Worm (Caenorhabditis elegans): ENCODE results near the gene M60.6.

The M60.6 gene

DNA sequence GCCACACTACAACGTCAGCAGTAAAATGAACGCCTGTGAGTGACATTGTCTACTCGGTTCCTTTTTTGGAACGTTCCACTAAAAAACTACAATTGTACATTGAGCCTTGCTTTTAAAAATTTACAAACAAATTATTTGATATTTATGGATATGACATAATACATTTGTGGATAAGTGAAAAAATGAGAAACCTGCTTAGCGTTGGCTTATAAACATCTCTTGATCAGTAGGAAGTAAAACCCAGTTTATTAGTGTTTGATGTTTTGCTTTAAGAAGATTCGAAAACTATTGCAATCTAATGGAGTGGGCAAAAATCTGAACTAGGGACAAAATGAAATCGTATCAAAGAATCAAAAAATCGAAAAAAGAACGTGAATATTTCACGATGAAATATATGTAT, 35.3 kb downstream of the M60.6 start:
- TF ChIP-seq unc-62 (GFP tag; optimal IDR thresholded peaks at IDR 0.05 in 1 of 2) = peak in 1 of 2 experiments; percentile 90
- TF ChIP-seq unc-62 (tag; optimal IDR thresholded peaks at IDR 0.05) = no peak
- TF ChIP-seq zfp-3 (GFP tag; conservative IDR thresholded peaks at IDR 0.05) = no peak
- no peak for TF ChIP-seq T20F7.1 (GFP tag; optimal IDR thresholded peaks at IDR 0.05)
- TF ChIP-seq mdl-1 (tag; optimal IDR thresholded peaks at IDR 0.05) = no peak
- TF ChIP-seq nhr-25 (tag; optimal IDR thresholded peaks at IDR 0.05; ENCODE audit: borderline replicate concordance, insufficient read depth) = no peak
- TF ChIP-seq T26A8.4 (GFP tag; IDR thresholded peaks at IDR 0.05) = no peak
- no peak for TF ChIP-seq ces-1 (GFP tag; optimal IDR thresholded peaks at IDR 0.05)
- TF ChIP-seq nhr-11 (tag; optimal IDR thresholded peaks at IDR 0.05) = no peak
- TF ChIP-seq aha-1 (tag) = peak; percentile 42
- no peak for TF ChIP-seq gei-8 (GFP tag; optimal IDR thresholded peaks at IDR 0.05)

DNA sequence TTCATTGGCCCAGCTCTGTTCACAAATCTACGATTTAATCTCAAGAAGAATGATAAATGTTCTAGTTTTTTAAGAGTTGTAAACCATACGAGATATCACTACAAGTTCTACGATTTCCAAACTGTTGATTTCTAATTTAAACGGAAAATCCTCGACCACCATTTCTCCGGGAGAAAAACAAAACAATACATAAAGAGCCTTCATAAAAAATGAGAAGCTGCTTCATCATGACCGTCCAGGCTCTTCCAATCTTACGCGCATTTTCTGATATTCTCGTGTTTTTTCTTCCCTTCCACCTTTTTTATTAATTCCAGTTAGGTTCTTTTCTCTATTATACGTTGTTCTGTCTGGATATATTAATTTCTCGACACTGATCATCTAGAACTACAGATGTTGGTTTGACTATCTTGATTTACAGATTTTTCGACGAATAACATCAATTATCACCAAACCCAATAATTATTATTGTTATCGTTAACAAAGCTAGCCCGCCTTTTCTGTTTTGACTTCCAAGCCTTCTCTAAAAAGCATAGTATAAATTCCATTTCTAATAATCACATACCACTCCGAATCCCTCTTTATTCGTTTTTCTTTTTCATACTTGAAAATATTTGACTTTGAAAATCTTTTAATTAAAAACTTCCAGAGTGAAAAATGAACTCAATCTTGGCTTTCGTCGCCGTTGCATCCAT, 37.7 kb downstream of the M60.6 start, which contains the start of gene C47D2.1:
Gene C47D2.1 (plus strand): TSS at position 642 of the 692 bp plus-strand sequence.
- TF ChIP-seq aha-1 (tag) (peak; percentile 91), dmd-9 (GFP tag; IDR thresholded peaks at IDR 0.05) (no peak), saeg-2 (GFP tag; IDR thresholded peaks at IDR 0.05) (no peak)

DNA sequence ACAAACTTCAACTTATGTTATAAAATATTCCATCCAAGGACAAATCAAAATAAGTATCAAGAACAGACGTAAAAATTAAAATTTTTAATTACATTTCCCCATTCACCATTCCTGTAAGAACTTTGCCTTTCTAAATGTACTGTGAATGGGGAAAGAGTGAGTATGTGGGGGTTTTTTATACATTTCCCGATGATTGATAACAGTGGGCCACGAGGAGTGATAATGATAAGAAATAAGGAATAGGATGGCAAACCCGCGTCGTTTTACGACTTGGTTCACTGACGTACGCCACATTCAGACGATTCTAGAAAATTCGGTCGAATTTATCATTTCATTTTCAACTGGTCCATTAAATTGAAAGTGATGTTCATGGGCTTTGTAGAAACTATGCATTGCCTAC, 41.3 kb downstream of the M60.6 start, which contains the start of gene cdd-1:
Gene cdd-1 (minus strand): TSS at position 151 of the 400 bp plus-strand sequence.
- TF ChIP-seq cey-2 (tag; optimal IDR thresholded peaks at IDR 0.05; ENCODE audit: borderline replicate concordance, insufficient read depth) = no peak
- no peak for TF ChIP-seq ztf-7 (tag; optimal IDR thresholded peaks at IDR 0.05)
- TF ChIP-seq nhr-28 (tag; optimal IDR thresholded peaks at IDR 0.05) = peak; percentile 53
- TF ChIP-seq lin-1 (GFP tag; IDR thresholded peaks at IDR 0.05) = peak; percentile 61; the same call in 1 of the 2 replicates
- peak; percentile 54 for TF ChIP-seq mep-1 (tag; optimal IDR thresholded peaks at IDR 0.05)
- TF ChIP-seq T20F7.1 (GFP tag; optimal IDR thresholded peaks at IDR 0.05) = peak; percentile 40
- peak; percentile 36 for TF ChIP-seq pqm-1 (tag; optimal IDR thresholded peaks at IDR 0.05)
- no peak for TF ChIP-seq F49E8.2 (tag; optimal IDR thresholded peaks at IDR 0.05; ENCODE audit: borderline replicate concordance)
- TF ChIP-seq lin-15B (tag; optimal IDR thresholded peaks at IDR 0.05) = no peak
- no peak for TF ChIP-seq egl-27 (tag; optimal IDR thresholded peaks at IDR 0.05)
- TF ChIP-seq php-3 (GFP tag; IDR thresholded peaks at IDR 0.05) = peak; percentile 97
- no peak for TF ChIP-seq Y5F2A.4 (GFP tag; optimal IDR thresholded peaks at IDR 0.05)
- peak in 1 of 2 experiments; percentile 47 for TF ChIP-seq unc-62 (GFP tag; optimal IDR thresholded peaks at IDR 0.05 in 1 of 2)
- TF ChIP-seq unc-62 (tag; optimal IDR thresholded peaks at IDR 0.05) = no peak
- TF ChIP-seq madf-9 (GFP tag; conservative IDR thresholded peaks at IDR 0.05) = no peak
- TF ChIP-seq hlh-11 (tag; optimal IDR thresholded peaks at IDR 0.05) = peak; percentile 71
- peak; percentile 73 for TF ChIP-seq ceh-20 (GFP tag; IDR thresholded peaks at IDR 0.05)
- no peak for TF ChIP-seq spr-3 (GFP tag; optimal IDR thresholded peaks at IDR 0.05)
- peak; percentile 28 for TF ChIP-seq gei-8 (GFP tag; optimal IDR thresholded peaks at IDR 0.05)
- TF ChIP-seq dve-1 (tag; optimal IDR thresholded peaks at IDR 0.05; ENCODE audit: insufficient read depth) = peak; percentile 75
- peak in 1 of 2 experiments; percentile 67 for TF ChIP-seq mdl-1 (tag; optimal IDR thresholded peaks at IDR 0.05)
- peak; percentile 73 for TF ChIP-seq mxl-3 (GFP tag; optimal IDR thresholded peaks at IDR 0.05)
- TF ChIP-seq hlh-30 (tag; optimal IDR thresholded peaks at IDR 0.05; ENCODE audit: insufficient read depth) = peak; percentile 64
- no peak for TF ChIP-seq ctbp-1 (GFP tag; IDR thresholded peaks at IDR 0.05)
- no peak for TF ChIP-seq zip-2 (tag; optimal IDR thresholded peaks at IDR 0.05)
- TF ChIP-seq daf-16 (GFP tag; optimal IDR thresholded peaks at IDR 0.05) = no peak
- TF ChIP-seq daf-16 (tag; optimal IDR thresholded peaks at IDR 0.05) = peak; percentile 77
- no peak for TF ChIP-seq dpl-1 (GFP tag; optimal IDR thresholded peaks at IDR 0.05)
- peak in 1 of 2 experiments; percentile 45 for TF ChIP-seq lsy-2 (tag; optimal IDR thresholded peaks at IDR 0.05)
- TF ChIP-seq ama-1 (optimal IDR thresholded peaks at IDR 0.05) = no peak
- no peak for TF ChIP-seq F37D6.2 (tag; optimal IDR thresholded peaks at IDR 0.05)
- peak; percentile 78 for TF ChIP-seq mdt-29 (GFP tag; IDR thresholded peaks at IDR 0.05)
- no peak for TF ChIP-seq dmd-8 (GFP tag; IDR thresholded peaks at IDR 0.05)
- TF ChIP-seq dmd-6 (GFP tag; IDR thresholded peaks at IDR 0.05) = peak; percentile 53; the same call in 1 of the 2 replicates
- no peak for TF ChIP-seq ZK546.5 (tag; optimal IDR thresholded peaks at IDR 0.05)
- 0 out of 2 replicates have a peak, but pooled peaks have one; percentile 6 for TF ChIP-seq nhr-41 (GFP tag; IDR thresholded peaks at IDR 0.05)
- TF ChIP-seq nhr-48 (tag; optimal IDR thresholded peaks at IDR 0.05) = peak; percentile 47
- peak; percentile 54 for TF ChIP-seq nhr-77 (tag; optimal IDR thresholded peaks at IDR 0.05)
